Worm (Caenorhabditis elegans) whole organism, late embryonic: ENCODE data around the gene madf-9.

Experiments
- F13H6.1 ChIP-seq: sonication (generic microtip); optimal IDR thresholded peaks from 2 replicates; lab custom pipeline; 2016; ENCODE audit warnings: missing genetic modification characterization, missing compliant biosample characterization
- K02D7.2 ChIP-seq: sonication (generic microtip); optimal IDR thresholded peaks from 2 replicates; lab custom pipeline; 2017; ENCODE audit warnings: mild to moderate bottlenecking, missing genetic modification characterization, missing compliant biosample characterization
- ahr-1 ChIP-seq: sonication (generic microtip); optimal IDR thresholded peaks from 2 replicates; lab custom pipeline; 2016; ENCODE audit warnings: missing genetic modification characterization, missing compliant biosample characterization
- ama-1 ChIP-seq: fragments of 150-350 bp; optimal IDR thresholded peaks from 2 replicates; lab custom pipeline; 2014
- ceh-14 ChIP-seq: sonication (generic microtip); optimal IDR thresholded peaks from 2 replicates; lab custom pipeline; 2016; ENCODE audit warnings: missing genotype, missing genetic modification characterization, missing compliant biosample characterization
- ceh-18 ChIP-seq: sonication (generic microtip); optimal IDR thresholded peaks from 2 replicates; lab custom pipeline; 2016; ENCODE audit warnings: missing genetic modification characterization, missing compliant biosample characterization
- ceh-19 ChIP-seq: fragments of 200-800 bp; sonication (Bioruptor generic); optimal IDR thresholded peaks from 2 replicates; lab custom pipeline; 2018; ENCODE audit warnings: mild to moderate bottlenecking, missing genetic modification characterization, missing compliant biosample characterization
- ceh-2 ChIP-seq: sonication (generic microtip); optimal IDR thresholded peaks from 2 replicates; lab custom pipeline; 2016; ENCODE audit warnings: missing genotype, missing genetic modification characterization, missing compliant biosample characterization
- ceh-22 ChIP-seq: sonication (generic microtip); optimal IDR thresholded peaks from 2 replicates; lab custom pipeline; 2017; ENCODE audit warnings: missing biosample characterization, missing genetic modification characterization
- ceh-31 ChIP-seq: sonication (generic microtip); optimal IDR thresholded peaks from 2 replicates; lab custom pipeline; 2016; ENCODE audit warnings: missing genetic modification characterization, missing compliant biosample characterization
- ceh-34 ChIP-seq: sonication (generic microtip); optimal IDR thresholded peaks from 2 replicates; lab custom pipeline; 2016; ENCODE audit warnings: mild to moderate bottlenecking, missing genetic modification characterization, missing compliant biosample characterization
- ceh-45 ChIP-seq: fragments of 200-800 bp; sonication (Bioruptor generic); IDR thresholded peaks from 2 replicates; pipeline ENCODE4 v1.3.6; 2022; ENCODE audit warnings: missing genetic modification reagents, missing genetic modification characterization, missing compliant biosample characterization
- ceh-6 ChIP-seq: fragments of 200-800 bp; sonication (Bioruptor generic); optimal IDR thresholded peaks from 2 replicates; lab custom pipeline; 2018; ENCODE audit warnings: mild to moderate bottlenecking, missing genetic modification characterization, missing compliant biosample characterization
- elt-4 ChIP-seq: sonication (generic microtip); optimal IDR thresholded peaks from 2 replicates; lab custom pipeline; 2016; ENCODE audit warnings: missing genetic modification characterization, missing compliant biosample characterization
- eyg-1 ChIP-seq: sonication (generic microtip); optimal IDR thresholded peaks from 2 replicates; lab custom pipeline; 2016; ENCODE audit warnings: missing genotype, missing genetic modification characterization, missing compliant biosample characterization
- fax-1 ChIP-seq: sonication (generic microtip); optimal IDR thresholded peaks from 2 replicates; lab custom pipeline; 2016; ENCODE audit warnings: missing genotype, missing genetic modification characterization, missing compliant biosample characterization
- fkh-6 ChIP-seq: sonication (generic microtip); optimal IDR thresholded peaks from 2 replicates; lab custom pipeline; 2016; ENCODE audit warnings: missing genetic modification characterization, missing compliant biosample characterization
- hlh-15 ChIP-seq: sonication (generic microtip); optimal IDR thresholded peaks from 2 replicates; lab custom pipeline; 2016; ENCODE audit warnings: missing genetic modification characterization, missing compliant biosample characterization
- hlh-30 ChIP-seq: sonication (generic microtip); optimal IDR thresholded peaks from 2 replicates; lab custom pipeline; 2017; ENCODE audit warnings: antibody characterized with exemption, missing genetic modification characterization, missing compliant biosample characterization; ENCODE audit not compliant: insufficient read depth
- hlh-6 ChIP-seq: sonication (generic microtip); optimal IDR thresholded peaks from 2 replicates; lab custom pipeline; 2016; ENCODE audit warnings: missing genotype, missing genetic modification characterization, missing compliant biosample characterization
- lin-11 ChIP-seq: fragments of 200-800 bp; sonication (Bioruptor generic); optimal IDR thresholded peaks from 2 replicates; lab custom pipeline; 2018; ENCODE audit warnings: mild to moderate bottlenecking, missing genetic modification characterization, missing compliant biosample characterization
- madf-2 ChIP-seq: sonication (generic microtip); optimal IDR thresholded peaks from 2 replicates; lab custom pipeline; 2017; ENCODE audit warnings: missing genetic modification characterization, missing compliant biosample characterization
- npax-4 ChIP-seq: sonication (generic microtip); optimal IDR thresholded peaks from 2 replicates; lab custom pipeline; 2016; ENCODE audit warnings: missing genetic modification characterization, missing compliant biosample characterization
- pag-3 ChIP-seq: sonication (generic microtip); optimal IDR thresholded peaks from 2 replicates; lab custom pipeline; 2016; ENCODE audit warnings: missing compliant biosample characterization, missing genetic modification characterization, borderline replicate concordance
- pat-9 ChIP-seq: fragments of 200-800 bp; sonication (Bioruptor generic); optimal IDR thresholded peaks from 2 replicates; lab custom pipeline; 2018; ENCODE audit warnings: mild to moderate bottlenecking, missing genetic modification characterization, moderate library complexity, missing compliant biosample characterization
- pha-2 ChIP-seq: sonication (generic microtip); optimal IDR thresholded peaks from 2 replicates; lab custom pipeline; 2017; ENCODE audit warnings: mild to moderate bottlenecking, missing genetic modification characterization, missing compliant biosample characterization
- pha-4 ChIP-seq: fragments of 150-350 bp; optimal IDR thresholded peaks from 2 replicates; lab custom pipeline; 2018; ENCODE audit warnings: missing biosample characterization, missing genetic modification reagents, missing genetic modification characterization
- pqm-1 ChIP-seq: sonication (generic microtip); optimal IDR thresholded peaks from 2 replicates; lab custom pipeline; 2016; ENCODE audit warnings: missing genetic modification characterization, missing compliant biosample characterization
- ref-2 ChIP-seq: sonication (generic microtip); optimal IDR thresholded peaks from 2 replicates; lab custom pipeline; 2016; ENCODE audit warnings: missing genetic modification characterization, missing compliant biosample characterization
- sdc-2 ChIP-seq: sonication (generic microtip); optimal IDR thresholded peaks from 2 replicates; lab custom pipeline; 2016; ENCODE audit warnings: missing genotype, missing genetic modification characterization, missing compliant biosample characterization
- syd-9 ChIP-seq: sonication (generic microtip); optimal IDR thresholded peaks from 2 replicates; lab custom pipeline; 2016; ENCODE audit warnings: mild to moderate bottlenecking, missing genetic modification characterization, moderate library complexity, missing compliant biosample characterization
- ttx-3 ChIP-seq: sonication (generic microtip); optimal IDR thresholded peaks from 2 replicates; lab custom pipeline; 2016; ENCODE audit warnings: missing genetic modification reagents, missing genetic modification characterization, missing compliant biosample characterization
- unc-42 ChIP-seq: sonication (generic microtip); optimal IDR thresholded peaks from 2 replicates; lab custom pipeline; 2016; ENCODE audit warnings: missing genotype, missing genetic modification characterization, missing compliant biosample characterization
- unc-86 ChIP-seq: sonication (generic microtip); optimal IDR thresholded peaks from 2 replicates; lab custom pipeline; 2016; ENCODE audit warnings: missing genetic modification characterization, missing compliant biosample characterization
- ztf-16 ChIP-seq: sonication (generic microtip); optimal IDR thresholded peaks from 2 replicates; lab custom pipeline; 2017; ENCODE audit warnings: missing genetic modification characterization, missing compliant biosample characterization

Gene madf-9

ce11 chrIV:3667796-3668195 is 30.9 kb downstream of the madf-9 start:
- TF ChIP-seq hlh-30 (tag; lab: Kevin White, UChicago) (no peak), unc-42 (peak; percentile 82)

- TF ChIP-seq ttx-3 (tag; lab: Kevin White, UChicago) (no peak), ztf-16 (tag; lab: Kevin White, UChicago) (no peak), syd-9 (tag; lab: Kevin White, UChicago) (no peak), hlh-15 (tag; lab: Kevin White, UChicago) (no peak), F13H6.1 (no peak), hlh-6 (tag; lab: Kevin White, UChicago) (no peak), pag-3 (tag; lab: Kevin White, UChicago) (no peak), ceh-34 (tag; lab: Kevin White, UChicago) (no peak), lin-11 (tag; lab: Kevin White, UChicago) (no peak), npax-4 (tag; lab: Kevin White, UChicago) (no peak), ama-1 (lab: Kevin White, UChicago) (no peak)
- TF ChIP-seq, all 69 proteins: peak for 0
These were observed 31.7 kb downstream of the madf-9 start, which contains the start of gene fmil-1 for ce11 chrIV:3668603-3669002. TSS of gene fmil-1 (minus strand) at chrIV:3668703.

DNA sequence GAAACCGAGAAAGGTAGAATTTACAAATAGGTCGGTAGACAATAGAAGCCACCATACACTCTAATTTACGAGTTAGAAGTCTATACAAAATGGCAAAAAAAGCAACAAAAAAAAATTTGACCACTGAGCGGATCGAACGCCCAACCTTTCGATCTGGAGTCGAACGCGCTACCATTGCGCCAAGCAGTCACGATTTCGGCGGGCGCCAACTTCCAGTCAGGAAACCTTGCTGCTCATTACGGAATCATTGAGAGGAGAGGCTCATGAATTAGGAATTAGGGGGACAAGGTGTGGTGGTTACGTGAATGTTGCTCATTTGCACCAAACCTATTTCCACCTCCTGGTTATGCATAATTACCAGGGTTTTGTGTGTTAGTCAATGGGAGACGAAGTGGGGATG is 44.9 kb downstream of the madf-9 start:
- no peak for TF ChIP-seq ceh-2 (tag; lab: Kevin White, UChicago)
- no peak for TF ChIP-seq pat-9 (tag; lab: Kevin White, UChicago)
- no peak for TF ChIP-seq ceh-18 (tag; lab: Kevin White, UChicago)
- no peak for TF ChIP-seq madf-2 (tag; lab: Kevin White, UChicago)
- peak; percentile 15 for TF ChIP-seq ceh-31 (tag; lab: Kevin White, UChicago)

ce11 chrIV:3686260-3686659 is 49.4 kb downstream of the madf-9 start:
- TF ChIP-seq ceh-22 (no peak), unc-86 (tag; lab: Kevin White, UChicago) (no peak), pat-9 (tag; lab: Kevin White, UChicago) (no peak), elt-4 (tag; lab: Kevin White, UChicago) (peak; percentile 32), pqm-1 (tag; lab: Kevin White, UChicago) (no peak), fkh-6 (tag; lab: Kevin White, UChicago) (no peak), ceh-14 (tag; lab: Kevin White, UChicago) (no peak), fax-1 (no peak), ttx-3 (tag; lab: Kevin White, UChicago) (no peak), hlh-6 (tag; lab: Kevin White, UChicago) (peak; percentile 54), sdc-2 (tag; lab: Kevin White, UChicago) (peak; percentile 12), K02D7.2 (no peak)

DNA sequence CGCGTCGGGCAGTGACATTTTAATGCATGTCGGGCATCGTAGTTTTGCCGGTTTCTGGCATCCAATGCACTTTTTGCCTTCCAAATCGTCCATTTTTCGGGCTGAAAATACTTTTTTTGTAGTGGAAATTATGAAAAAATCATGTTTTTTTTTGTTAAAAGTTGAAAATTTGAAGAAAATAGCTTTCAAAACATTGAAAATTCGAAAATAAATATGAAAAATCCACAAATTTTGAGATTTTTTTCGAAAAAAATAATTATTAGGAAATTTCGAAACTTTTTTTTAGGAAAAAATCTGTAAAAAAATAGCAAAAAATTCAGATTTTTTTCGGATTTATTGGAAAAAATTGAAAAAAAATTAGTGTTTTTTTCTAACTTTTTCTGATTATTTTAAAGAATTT is 49.9 kb downstream of the madf-9 start, which contains the start of gene map-1:
Gene map-1, minus strand, starts transcription at position 101 of the 400 bp plus-strand sequence.
- TF ChIP-seq pha-4 (tag; lab: Kevin White, UChicago) (no peak), ceh-45 (GFP tag; lab: Robert Waterston, UW) (no peak), pha-2 (tag; lab: Kevin White, UChicago) (no peak), madf-2 (tag; lab: Kevin White, UChicago) (no peak), eyg-1 (tag; lab: Kevin White, UChicago) (no peak), ceh-6 (GFP tag; lab: Kevin White, UChicago) (no peak), ceh-19 (GFP tag; lab: Kevin White, UChicago) (no peak), fkh-6 (tag; lab: Kevin White, UChicago) (no peak), ceh-2 (tag; lab: Kevin White, UChicago) (no peak), npax-4 (tag; lab: Kevin White, UChicago) (no peak), ref-2 (no peak), ahr-1 (no peak)
